Worm (Caenorhabditis elegans): ENCODE results near the gene R02F2.9.

DNA sequence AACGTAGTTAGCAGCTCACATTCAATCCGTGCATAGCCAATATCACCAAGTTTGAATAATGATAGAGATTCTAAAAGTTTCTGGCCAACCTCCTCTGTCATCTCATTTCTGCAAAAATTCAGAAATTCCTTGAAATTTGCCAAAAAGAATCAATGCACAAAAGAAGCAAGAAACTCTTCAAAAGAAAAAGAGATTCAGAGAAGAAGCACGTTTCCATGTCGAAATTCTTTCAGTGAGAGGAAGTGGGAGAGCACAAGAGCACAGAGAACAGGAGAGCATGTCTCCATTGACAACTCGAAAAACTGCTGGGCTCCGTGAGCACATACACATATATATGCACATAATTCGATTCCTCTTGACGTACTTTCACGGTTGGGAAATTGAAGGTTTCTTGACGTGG, 18.4 kb downstream of the R02F2.9 start, which contains the start of gene nekl-4:
- TF ChIP-seq lsy-2 (tag; optimal IDR thresholded peaks at IDR 0.05) (no peak), ztf-11 (tag; optimal IDR thresholded peaks at IDR 0.05) (no peak), nhr-77 (tag; optimal IDR thresholded peaks at IDR 0.05) (no peak), nhr-11 (tag; optimal IDR thresholded peaks at IDR 0.05) (no peak)
